Fruit fly (Drosophila melanogaster): ENCODE results near the gene CG10445.

DNA sequence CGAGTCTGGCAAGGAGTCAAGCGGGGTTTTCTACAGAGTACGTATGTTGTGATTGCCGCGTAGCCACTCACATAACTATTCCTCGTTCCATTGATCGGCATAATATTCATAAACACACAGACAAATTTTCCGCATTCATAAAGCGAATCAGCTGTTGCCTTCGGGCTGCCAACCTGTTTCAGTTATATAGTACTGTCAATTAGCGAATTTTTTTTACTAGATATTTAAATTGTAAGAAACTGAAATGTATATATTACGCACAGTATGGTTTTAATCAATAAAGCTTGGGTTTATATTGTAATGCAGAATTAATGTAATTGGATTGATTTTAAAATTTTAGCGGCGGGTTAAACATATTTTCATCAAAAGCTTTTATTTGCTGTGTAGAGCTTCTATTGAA, 7.0 kb downstream of the CG10445 start, which contains the start of gene Rfk:
- no peak for TF ChIP-seq usp (GFP tag; optimal IDR thresholded peaks at IDR 0.05)
- TF ChIP-seq psq (optimal IDR thresholded peaks at IDR 0.05), result no peak
- TF ChIP-seq pan (optimal IDR thresholded peaks at IDR 0.05), result no peak

Data from whole organism.